Worm (Caenorhabditis elegans) whole organism, midembryonic: ENCODE measurements around the gene F13D12.8.

Experiments
- T22C8.4 ChIP-seq: fragments of 200-800 bp; sonication (Bioruptor generic); IDR thresholded peaks from 2 replicates; pipeline ENCODE4 v1.3.6; 2022; ENCODE audit warnings: missing genetic modification characterization, missing compliant biosample characterization
- cog-1 ChIP-seq: sonication (generic microtip); optimal IDR thresholded peaks from 2 replicates; lab custom pipeline; 2016; ENCODE audit warnings: missing genetic modification characterization, missing compliant biosample characterization
- flt-1 ChIP-seq: fragments of 200-800 bp; sonication (Bioruptor generic); IDR thresholded peaks from 2 replicates; pipeline ENCODE4 v1.3.6; 2022; ENCODE audit warnings: missing genetic modification characterization, missing compliant biosample characterization
- klf-2 ChIP-seq: fragments of 200-800 bp; sonication (Bioruptor generic); conservative IDR thresholded peaks from 2 replicates; pipeline ENCODE4 v1.3.6; 2022; ENCODE audit warnings: missing genetic modification reagents, missing genetic modification characterization, missing compliant biosample characterization
- med-1 ChIP-seq: sonication (generic microtip); optimal IDR thresholded peaks from 2 replicates; lab custom pipeline; 2017; ENCODE audit warnings: missing genetic modification characterization, mild to moderate bottlenecking, missing compliant biosample characterization, antibody characterized with exemption, missing genetic modification reagents; ENCODE audit not compliant: insufficient read depth
- ref-1 ChIP-seq: fragments of 200-800 bp; sonication (Bioruptor generic); conservative IDR thresholded peaks from 2 replicates; pipeline ENCODE4 v1.3.6; 2022; ENCODE audit warnings: missing genetic modification reagents, missing genetic modification characterization, missing compliant biosample characterization
- tab-1 ChIP-seq: fragments of 200-800 bp; sonication (Bioruptor generic); IDR thresholded peaks from 2 replicates; pipeline ENCODE4 v1.3.6; 2022; ENCODE audit warnings: missing genetic modification characterization, missing compliant biosample characterization
- ztf-23 ChIP-seq: fragments of 200-800 bp; sonication (Bioruptor generic); IDR thresholded peaks from 2 replicates; pipeline ENCODE4 v1.3.6; 2022; ENCODE audit warnings: missing genetic modification reagents, missing genetic modification characterization, missing compliant biosample characterization
- ztf-29 ChIP-seq: fragments of 200-800 bp; sonication (Bioruptor generic); IDR thresholded peaks from 2 replicates; pipeline ENCODE4 v1.3.6; 2022; ENCODE audit warnings: missing genetic modification reagents, missing genetic modification characterization, missing compliant biosample characterization

F13D12.8 gene

ce11 chrII:11731174-11731724 is 1.1 kb downstream of the F13D12.8 start:
- TF ChIP-seq med-1, result no peak
- no peak for TF ChIP-seq flt-1 (GFP tag; lab: Robert Waterston, UW)
- TF ChIP-seq ztf-29 (GFP tag; lab: Robert Waterston, UW), result no peak
- TF ChIP-seq cog-1 (tag; lab: Kevin White, UChicago), result no peak
- TF ChIP-seq ztf-23 (GFP tag; lab: Robert Waterston, UW), result no peak
- no peak for TF ChIP-seq ref-1 (GFP tag; lab: Robert Waterston, UW)
- no peak for TF ChIP-seq tab-1 (GFP tag; lab: Robert Waterston, UW)
- TF ChIP-seq T22C8.4 (GFP tag; lab: Robert Waterston, UW), result no peak

ce11 chrII:11729757-11730535 is 2.4 kb downstream of the F13D12.8 start:
- TF ChIP-seq ztf-23 (GFP tag; lab: Robert Waterston, UW), result no peak
- no peak for TF ChIP-seq tab-1 (GFP tag; lab: Robert Waterston, UW)
- no peak for TF ChIP-seq ref-1 (GFP tag; lab: Robert Waterston, UW)
- no peak for TF ChIP-seq T22C8.4 (GFP tag; lab: Robert Waterston, UW)
- TF ChIP-seq cog-1 (tag; lab: Kevin White, UChicago), result no peak
- no peak for TF ChIP-seq med-1
- no peak for TF ChIP-seq klf-2
- TF ChIP-seq flt-1 (GFP tag; lab: Robert Waterston, UW), result no peak
- no peak for TF ChIP-seq ztf-29 (GFP tag; lab: Robert Waterston, UW)

ce11 chrII:11728545-11729105 is 3.8 kb downstream of the F13D12.8 start, which contains the start of gene alh-8:
Gene alh-8, plus strand, starts transcription at chrII:11729055.
- TF ChIP-seq med-1 (no peak), cog-1 (tag; lab: Kevin White, UChicago) (no peak), tab-1 (GFP tag; lab: Robert Waterston, UW) (no peak), flt-1 (GFP tag; lab: Robert Waterston, UW) (no peak)

- TF ChIP-seq ref-1 (GFP tag; lab: Robert Waterston, UW) (no peak), T22C8.4 (GFP tag; lab: Robert Waterston, UW) (no peak), cog-1 (tag; lab: Kevin White, UChicago) (no peak), tab-1 (GFP tag; lab: Robert Waterston, UW) (no peak), ztf-23 (GFP tag; lab: Robert Waterston, UW) (no peak), ztf-29 (GFP tag; lab: Robert Waterston, UW) (no peak), med-1 (no peak), flt-1 (GFP tag; lab: Robert Waterston, UW) (no peak), klf-2 (no peak)
Observed at ce11 chrII:11727438-11727837, 5.0 kb downstream of the F13D12.8 start.

ce11 chrII:11726470-11727106 is 5.8 kb downstream of the F13D12.8 start, which contains the start of gene F13D12.5:
Gene F13D12.5, plus strand, starts transcription at chrII:11726814.
- TF ChIP-seq T22C8.4 (GFP tag; lab: Robert Waterston, UW), result no peak
- no peak for TF ChIP-seq ztf-29 (GFP tag; lab: Robert Waterston, UW)
- TF ChIP-seq med-1, result no peak
- TF ChIP-seq flt-1 (GFP tag; lab: Robert Waterston, UW), result no peak
- no peak for TF ChIP-seq ztf-23 (GFP tag; lab: Robert Waterston, UW)
- TF ChIP-seq cog-1 (tag; lab: Kevin White, UChicago), result no peak
- TF ChIP-seq tab-1 (GFP tag; lab: Robert Waterston, UW), result no peak
- TF ChIP-seq ref-1 (GFP tag; lab: Robert Waterston, UW), result no peak
- no peak for TF ChIP-seq klf-2

- TF ChIP-seq ztf-29 (GFP tag; lab: Robert Waterston, UW) (no peak), flt-1 (GFP tag; lab: Robert Waterston, UW) (no peak), ref-1 (GFP tag; lab: Robert Waterston, UW) (no peak), T22C8.4 (GFP tag; lab: Robert Waterston, UW) (no peak), cog-1 (tag; lab: Kevin White, UChicago) (no peak), ztf-23 (GFP tag; lab: Robert Waterston, UW) (no peak), klf-2 (no peak), tab-1 (GFP tag; lab: Robert Waterston, UW) (no peak), med-1 (no peak)
Observed at ce11 chrII:11725615-11726014, 6.8 kb downstream of the F13D12.8 start.

ce11 chrII:11724362-11724761 is 8.0 kb downstream of the F13D12.8 start:
- no peak for TF ChIP-seq T22C8.4 (GFP tag; lab: Robert Waterston, UW)
- no peak for TF ChIP-seq tab-1 (GFP tag; lab: Robert Waterston, UW)
- TF ChIP-seq ztf-23 (GFP tag; lab: Robert Waterston, UW), result no peak
- TF ChIP-seq med-1, result no peak
- TF ChIP-seq ztf-29 (GFP tag; lab: Robert Waterston, UW), result no peak
- no peak for TF ChIP-seq cog-1 (tag; lab: Kevin White, UChicago)
- TF ChIP-seq ref-1 (GFP tag; lab: Robert Waterston, UW), result no peak
- no peak for TF ChIP-seq klf-2
- TF ChIP-seq flt-1 (GFP tag; lab: Robert Waterston, UW), result no peak

ce11 chrII:11723904-11724303 is 8.5 kb downstream of the F13D12.8 start, which contains the start of gene ldh-1:
Gene ldh-1, plus strand, starts transcription at chrII:11724204.
- TF ChIP-seq flt-1 (GFP tag; lab: Robert Waterston, UW), result no peak

- TF ChIP-seq klf-2 (no peak), ztf-23 (GFP tag; lab: Robert Waterston, UW) (no peak), med-1 (no peak), ref-1 (GFP tag; lab: Robert Waterston, UW) (no peak), T22C8.4 (GFP tag; lab: Robert Waterston, UW) (no peak)
Observed at ce11 chrII:11722164-11722563, 10.2 kb downstream of the F13D12.8 start.
